Worm (Caenorhabditis elegans) whole organism, early embryonic: ENCODE data around the gene clec-67.

Source experiments
- B0310.2 ChIP-seq: sonication (generic microtip); optimal IDR thresholded peaks from 2 replicates; lab custom pipeline; 2016; ENCODE audit warnings: mild to moderate bottlenecking, missing genetic modification characterization, missing compliant biosample characterization
- F13C5.2 ChIP-seq: sonication (generic microtip); optimal IDR thresholded peaks from 2 replicates; lab custom pipeline; 2017; ENCODE audit warnings: mild to moderate bottlenecking, missing genetic modification characterization, inconsistent platforms, missing compliant biosample characterization
- aly-1 ChIP-seq: sonication (generic microtip); optimal IDR thresholded peaks from 2 replicates; lab custom pipeline; 2016; ENCODE audit warnings: missing genetic modification characterization, missing compliant biosample characterization
- ama-1 ChIP-seq: fragments of 150-350 bp; optimal IDR thresholded peaks from 2 replicates; lab custom pipeline; 2014
- ceh-13 ChIP-seq: fragments of 200-800 bp; sonication (Bioruptor generic); optimal IDR thresholded peaks from 2 replicates; lab custom pipeline; 2018; ENCODE audit warnings: mild to moderate bottlenecking, missing genetic modification characterization, missing compliant biosample characterization
- ceh-36 ChIP-seq: sonication (generic microtip); optimal IDR thresholded peaks from 2 replicates; lab custom pipeline; 2016; ENCODE audit warnings: missing genetic modification characterization, inconsistent platforms, missing compliant biosample characterization
- ets-7 ChIP-seq: sonication (generic microtip); optimal IDR thresholded peaks from 2 replicates; lab custom pipeline; 2016; ENCODE audit warnings: missing genotype, missing genetic modification characterization, missing compliant biosample characterization
- flt-1 ChIP-seq: fragments of 200-800 bp; sonication (Bioruptor generic); IDR thresholded peaks from 2 replicates; pipeline ENCODE4 v1.3.6; 2022; ENCODE audit warnings: missing genetic modification characterization, missing compliant biosample characterization
- hmbx-1 ChIP-seq: sonication (generic microtip); optimal IDR thresholded peaks from 2 replicates; lab custom pipeline; 2016; ENCODE audit warnings: mild to moderate bottlenecking, missing genetic modification characterization, missing compliant biosample characterization
- hmg-4 ChIP-seq: fragments of 200-800 bp; sonication (Bioruptor generic); optimal IDR thresholded peaks from 2 replicates; lab custom pipeline; 2018; ENCODE audit warnings: mild to moderate bottlenecking, missing genetic modification characterization, missing compliant biosample characterization
- hnd-1 ChIP-seq: sonication (generic microtip); optimal IDR thresholded peaks from 2 replicates; lab custom pipeline; 2016; ENCODE audit warnings: missing genetic modification characterization, missing compliant biosample characterization
- pes-1 ChIP-seq: fragments of 200-800 bp; sonication (Bioruptor generic); IDR thresholded peaks from 2 replicates; pipeline ENCODE4 v1.3.6; 2022; ENCODE audit warnings: missing genetic modification reagents, missing genetic modification characterization, missing compliant biosample characterization
- scrt-1 ChIP-seq: fragments of 200-800 bp; sonication (Bioruptor generic); IDR thresholded peaks from 2 replicates; pipeline ENCODE4 v1.3.6; 2022; ENCODE audit warnings: missing genetic modification characterization, missing compliant biosample characterization
- sea-1 ChIP-seq: fragments of 200-800 bp; sonication (Bioruptor generic); conservative IDR thresholded peaks from 2 replicates; pipeline ENCODE4 v1.3.6; 2022; ENCODE audit warnings: missing genetic modification characterization, missing compliant biosample characterization
- tbx-11 ChIP-seq: fragments of 200-800 bp; sonication (Bioruptor generic); IDR thresholded peaks from 2 replicates; pipeline ENCODE4 v1.3.6; 2022; ENCODE audit warnings: missing genetic modification characterization, missing compliant biosample characterization
- tbx-37 ChIP-seq: fragments of 200-800 bp; sonication (Bioruptor generic); conservative IDR thresholded peaks from 2 replicates; pipeline ENCODE4 v1.3.6; 2022; ENCODE audit warnings: missing genetic modification reagents, missing genetic modification characterization, missing compliant biosample characterization
- tra-4 ChIP-seq: sonication (generic microtip); optimal IDR thresholded peaks from 2 replicates; lab custom pipeline; 2017; ENCODE audit warnings: missing genetic modification characterization, missing compliant biosample characterization

The clec-67 gene

ce11 chrIV:3941658-3942328 lies 19.8 kb downstream of the clec-67 start, which contains the start of gene clec-174:
Gene clec-174, minus strand, starts transcription at chrIV:3941708.
- TF ChIP-seq ets-7 (tag; lab: Kevin White, UChicago) (no peak), F13C5.2 (tag; lab: Kevin White, UChicago) (no peak), tbx-11 (GFP tag; lab: Robert Waterston, UW) (no peak), pes-1 (GFP tag; lab: Robert Waterston, UW) (no peak), tra-4 (tag; lab: Kevin White, UChicago) (no peak), ama-1 (lab: Kevin White, UChicago) (no peak), hmg-4 (GFP tag; lab: Kevin White, UChicago) (no peak), ceh-36 (tag; lab: Kevin White, UChicago) (no peak), hmbx-1 (tag; lab: Kevin White, UChicago) (no peak)

- no peak for TF ChIP-seq ets-7 (tag; lab: Kevin White, UChicago)
- no peak for TF ChIP-seq ama-1 (lab: Kevin White, UChicago)
- TF ChIP-seq sea-1 (GFP tag; lab: Robert Waterston, UW) = no peak
- TF ChIP-seq tra-4 (tag; lab: Kevin White, UChicago) = no peak
- TF ChIP-seq tbx-11 (GFP tag; lab: Robert Waterston, UW) = no peak
- TF ChIP-seq hmg-4 (GFP tag; lab: Kevin White, UChicago) = no peak
- no peak for TF ChIP-seq hmbx-1 (tag; lab: Kevin White, UChicago)
Observed at ce11 chrIV:3943003-3943402, 21.0 kb downstream of the clec-67 start, which contains the start of gene Y46C8AL.11. Gene Y46C8AL.11, plus strand, starts transcription at chrIV:3943303.

- no peak for TF ChIP-seq scrt-1
- TF ChIP-seq pes-1 (GFP tag; lab: Robert Waterston, UW) = no peak
- TF ChIP-seq sea-1 (GFP tag; lab: Robert Waterston, UW) = no peak
- no peak for TF ChIP-seq ceh-13 (GFP tag; lab: Kevin White, UChicago)
- no peak for TF ChIP-seq aly-1 (tag; lab: Kevin White, UChicago)
- no peak for TF ChIP-seq hnd-1
- TF ChIP-seq F13C5.2 (tag; lab: Kevin White, UChicago) = no peak
- no peak for TF ChIP-seq hmg-4 (GFP tag; lab: Kevin White, UChicago)
- TF ChIP-seq flt-1 (GFP tag; lab: Robert Waterston, UW) = no peak
- no peak for TF ChIP-seq tra-4 (tag; lab: Kevin White, UChicago)
- TF ChIP-seq tbx-37 = no peak
- no peak for TF ChIP-seq ets-7 (tag; lab: Kevin White, UChicago)
- no peak for TF ChIP-seq tbx-11 (GFP tag; lab: Robert Waterston, UW)
- no peak for TF ChIP-seq hmbx-1 (tag; lab: Kevin White, UChicago)
- TF ChIP-seq ama-1 (lab: Kevin White, UChicago) = no peak
- TF ChIP-seq B0310.2 (tag; lab: Kevin White, UChicago) = no peak
- no peak for TF ChIP-seq ceh-36 (tag; lab: Kevin White, UChicago)
Observed at ce11 chrIV:3944459-3944858, 22.5 kb downstream of the clec-67 start, which contains the start of gene clec-72. Gene clec-72, plus strand, starts transcription at chrIV:3944816.

ce11 chrIV:3947377-3947956 lies 25.5 kb downstream of the clec-67 start:
- TF ChIP-seq scrt-1 = 0 out of 2 replicates have a peak, but pooled peaks have one; percentile 32

ce11 chrIV:3956095-3956494 lies 34.1 kb downstream of the clec-67 start, which contains the start of gene clec-73:
Gene clec-73, minus strand, starts transcription at chrIV:3956195.
- TF ChIP-seq hmbx-1 (tag; lab: Kevin White, UChicago) = no peak
- no peak for TF ChIP-seq flt-1 (GFP tag; lab: Robert Waterston, UW)
- no peak for TF ChIP-seq tra-4 (tag; lab: Kevin White, UChicago)
- no peak for TF ChIP-seq hnd-1
- no peak for TF ChIP-seq ama-1 (lab: Kevin White, UChicago)
- TF ChIP-seq hmg-4 (GFP tag; lab: Kevin White, UChicago) = no peak
- TF ChIP-seq F13C5.2 (tag; lab: Kevin White, UChicago) = no peak
- no peak for TF ChIP-seq pes-1 (GFP tag; lab: Robert Waterston, UW)
- TF ChIP-seq ceh-13 (GFP tag; lab: Kevin White, UChicago) = no peak

- TF ChIP-seq tra-4 (tag; lab: Kevin White, UChicago) (no peak), sea-1 (GFP tag; lab: Robert Waterston, UW) (no peak), tbx-37 (no peak), ama-1 (lab: Kevin White, UChicago) (no peak), flt-1 (GFP tag; lab: Robert Waterston, UW) (no peak), hnd-1 (no peak), B0310.2 (tag; lab: Kevin White, UChicago) (no peak), tbx-11 (GFP tag; lab: Robert Waterston, UW) (no peak), ets-7 (tag; lab: Kevin White, UChicago) (no peak)
Observed at ce11 chrIV:3956705-3957104, 34.7 kb downstream of the clec-67 start, which contains the start of gene clec-74. Gene clec-74, plus strand, starts transcription at chrIV:3957005.

ce11 chrIV:3960396-3960795 lies 38.4 kb downstream of the clec-67 start, which contains the start of gene clec-75:
Gene clec-75, plus strand, starts transcription at chrIV:3960734.
- no peak for TF ChIP-seq scrt-1
- no peak for TF ChIP-seq ceh-13 (GFP tag; lab: Kevin White, UChicago)
- TF ChIP-seq tbx-37 = no peak

- TF ChIP-seq ceh-36 (tag; lab: Kevin White, UChicago) (no peak), tbx-37 (no peak), tbx-11 (GFP tag; lab: Robert Waterston, UW) (no peak), hmbx-1 (tag; lab: Kevin White, UChicago) (no peak), hnd-1 (no peak), ama-1 (lab: Kevin White, UChicago) (no peak), tra-4 (tag; lab: Kevin White, UChicago) (no peak), ceh-13 (GFP tag; lab: Kevin White, UChicago) (no peak), aly-1 (tag; lab: Kevin White, UChicago) (no peak), B0310.2 (tag; lab: Kevin White, UChicago) (no peak), sea-1 (GFP tag; lab: Robert Waterston, UW) (no peak), hmg-4 (GFP tag; lab: Kevin White, UChicago) (no peak), scrt-1 (no peak), F13C5.2 (tag; lab: Kevin White, UChicago) (no peak), pes-1 (GFP tag; lab: Robert Waterston, UW) (no peak), flt-1 (GFP tag; lab: Robert Waterston, UW) (no peak), ets-7 (tag; lab: Kevin White, UChicago) (no peak)
Observed at ce11 chrIV:3962584-3962983, 40.6 kb downstream of the clec-67 start, which contains the start of gene Y46C8AM.1. Gene Y46C8AM.1, plus strand, starts transcription at chrIV:3962884.
